Fruit fly (Drosophila melanogaster) whole organism, adult: ENCODE measurements around the gene CG7514.

Source experiments
- CG11617 ChIP-seq: fragments of 200-800 bp; sonication (Bioruptor generic); optimal IDR thresholded peaks from 2 replicates; lab custom pipeline; 2017; ENCODE audit warnings: mild to moderate bottlenecking, missing biosample characterization, missing genetic modification reagents, missing genetic modification characterization
- CG12768 ChIP-seq: fragments of 200-800 bp; sonication (Bioruptor generic); optimal IDR thresholded peaks from 2 replicates; lab custom pipeline; 2017; ENCODE audit warnings: missing biosample characterization, missing genetic modification characterization, mild to moderate bottlenecking, moderate library complexity, missing genetic modification reagents
- CG14711 ChIP-seq: fragments of 200-800 bp; sonication (Bioruptor generic); optimal IDR thresholded peaks from 2 replicates; lab custom pipeline; 2018; ENCODE audit warnings: missing biosample characterization, mild to moderate bottlenecking, missing genetic modification characterization, moderate library complexity
- CG1620 ChIP-seq: fragments of 200-800 bp; sonication (Bioruptor generic); optimal IDR thresholded peaks from 2 replicates; lab custom pipeline; 2016; ENCODE audit warnings: missing biosample characterization, missing genetic modification characterization
- CG33017 ChIP-seq: fragments of 200-800 bp; sonication (Bioruptor generic); optimal IDR thresholded peaks from 2 replicates; lab custom pipeline; 2018; ENCODE audit warnings: missing biosample characterization, mild to moderate bottlenecking, missing genetic modification characterization, moderate library complexity
- CG5204 ChIP-seq: fragments of 200-800 bp; sonication (Bioruptor generic); optimal IDR thresholded peaks from 2 replicates; lab custom pipeline; 2016; ENCODE audit warnings: missing biosample characterization, missing genetic modification characterization
- CG7045 ChIP-seq: fragments of 200-800 bp; sonication (Bioruptor generic); optimal IDR thresholded peaks from 2 replicates; lab custom pipeline; 2017; ENCODE audit warnings: missing biosample characterization, mild to moderate bottlenecking, missing genetic modification characterization
- CG7101 ChIP-seq: fragments of 200-800 bp; sonication (Bioruptor generic); optimal IDR thresholded peaks from 2 replicates; lab custom pipeline; 2018; ENCODE audit warnings: missing biosample characterization, mild to moderate bottlenecking, missing genetic modification characterization, moderate library complexity
- Clk ChIP-seq: fragments of 200-800 bp; sonication (Bioruptor generic); optimal IDR thresholded peaks from 2 replicates; lab custom pipeline; 2017; ENCODE audit warnings: missing biosample characterization, missing genetic modification characterization
- Crg-1 ChIP-seq: fragments of 200-800 bp; sonication (Bioruptor generic); optimal IDR thresholded peaks from 2 replicates; lab custom pipeline; 2016; ENCODE audit warnings: missing biosample characterization, missing genetic modification characterization
- Hr96 ChIP-seq: fragments of 200-800 bp; sonication (Bioruptor generic); optimal IDR thresholded peaks from 2 replicates; lab custom pipeline; 2016; ENCODE audit warnings: missing biosample characterization, missing genetic modification characterization
- Mnt ChIP-seq: fragments of 200-800 bp; sonication (Bioruptor generic); optimal IDR thresholded peaks from 2 replicates; lab custom pipeline; 2016; ENCODE audit warnings: missing biosample characterization, mild to moderate bottlenecking, missing genetic modification characterization
- bab1 ChIP-seq: fragments of 200-800 bp; sonication (Bioruptor generic); optimal IDR thresholded peaks from 3 replicates; lab custom pipeline; 2019; ENCODE audit warnings: missing biosample characterization, mild to moderate bottlenecking, missing genetic modification characterization, moderate library complexity
- cic ChIP-seq: fragments of 200-800 bp; sonication (Bioruptor generic); optimal IDR thresholded peaks from 2 replicates; lab custom pipeline; 2017; ENCODE audit warnings: missing biosample characterization, mild to moderate bottlenecking, missing genetic modification characterization, moderate library complexity
- cnc ChIP-seq, 2 experiments: fragments of >200 bp; optimal IDR thresholded peaks; 2 replicates each; lab custom pipeline; 2017
- kay ChIP-seq: fragments of 200-800 bp; sonication (Bioruptor generic); peaks from one replicate; lab custom pipeline; 2016; ENCODE audit warnings: missing biosample characterization, missing genetic modification characterization, borderline replicate concordance
- ovo ChIP-seq: fragments of 200-800 bp; sonication (Bioruptor generic); optimal IDR thresholded peaks from 2 replicates; lab custom pipeline; 2016; ENCODE audit warnings: missing biosample characterization, missing genetic modification characterization
- pad ChIP-seq: fragments of 200-800 bp; sonication (Bioruptor generic); optimal IDR thresholded peaks from 3 replicates; lab custom pipeline; 2017; ENCODE audit warnings: missing biosample characterization, missing genetic modification characterization, mild to moderate bottlenecking, moderate library complexity, missing genetic modification reagents
- tj ChIP-seq: fragments of 200-800 bp; sonication (Bioruptor generic); optimal IDR thresholded peaks from 3 replicates; lab custom pipeline; 2017; ENCODE audit warnings: missing biosample characterization, mild to moderate bottlenecking, missing genetic modification characterization, moderate library complexity
- toe ChIP-seq: fragments of 200-800 bp; sonication (Bioruptor generic); optimal IDR thresholded peaks from 2 replicates; lab custom pipeline; 2016; ENCODE audit warnings: missing biosample characterization, missing genetic modification characterization

The CG7514 gene

DNA sequence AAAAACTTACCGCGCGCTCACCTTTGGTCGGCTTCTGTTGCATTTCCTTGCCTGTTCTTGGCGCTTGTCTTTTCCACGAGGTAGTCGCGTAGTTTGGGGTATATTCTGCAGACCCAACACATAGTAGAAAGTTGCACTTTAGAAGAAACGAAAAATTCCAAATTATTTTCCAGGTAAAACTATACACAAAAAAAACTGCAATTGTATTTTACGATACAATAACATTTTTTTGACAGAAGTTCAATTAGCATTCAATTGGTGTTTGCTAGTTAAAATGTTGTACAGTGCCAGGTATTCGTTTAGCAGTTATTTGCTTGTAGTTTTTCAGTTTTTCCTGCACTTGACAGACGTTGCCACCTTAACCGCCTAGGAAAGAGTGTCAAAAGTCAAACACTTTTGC lies 20.0 kb upstream of the CG7514 start:
- TF ChIP-seq ovo (GFP tag; lab: Kevin White, UChicago) (no peak), CG33017 (no peak)

DNA sequence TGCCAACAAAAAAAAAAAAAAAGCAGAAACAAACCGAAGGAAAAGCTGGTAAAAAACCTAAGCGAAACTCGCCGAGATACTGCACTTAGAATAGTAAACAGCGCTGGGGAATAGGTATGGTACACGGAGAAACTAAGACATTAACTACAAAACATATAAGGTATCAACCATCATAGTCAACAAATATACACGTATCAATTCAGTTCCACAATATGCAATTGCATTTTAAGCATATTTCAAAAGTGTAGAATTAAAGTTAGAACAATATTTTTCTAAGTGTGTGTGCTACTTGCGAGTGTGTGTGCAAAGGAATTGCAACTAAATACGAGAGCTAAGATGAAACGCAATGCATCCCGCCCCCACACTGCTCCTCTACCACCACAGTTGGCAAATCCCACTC lies 19.3 kb upstream of the CG7514 start:
- no peak for TF ChIP-seq Clk (GFP tag; lab: Kevin White, UChicago)
- no peak for TF ChIP-seq CG11617 (GFP tag; lab: Kevin White, UChicago)
- no peak for TF ChIP-seq pad (GFP tag; lab: Kevin White, UChicago)
- no peak for TF ChIP-seq Mnt (GFP tag; lab: Kevin White, UChicago)
- TF ChIP-seq kay: no peak
- TF ChIP-seq cnc (optimal IDR thresholded peaks at IDR 0.05; lab: Kevin White, UChicago): no peak
- no peak for TF ChIP-seq CG7045 (GFP tag; lab: Kevin White, UChicago)
- TF ChIP-seq CG12768 (GFP tag; lab: Kevin White, UChicago): no peak
- no peak for TF ChIP-seq ovo (GFP tag; lab: Kevin White, UChicago)
- no peak for TF ChIP-seq tj (GFP tag; lab: Kevin White, UChicago)
- TF ChIP-seq Crg-1 (GFP tag; lab: Kevin White, UChicago): no peak
- no peak for TF ChIP-seq toe (GFP tag; lab: Kevin White, UChicago)
- TF ChIP-seq cic (GFP tag; lab: Kevin White, UChicago): no peak
- no peak for TF ChIP-seq bab1 (GFP tag; lab: Kevin White, UChicago)
- no peak for TF ChIP-seq CG1620
- TF ChIP-seq CG14711: no peak
- no peak for TF ChIP-seq Hr96 (GFP tag; lab: Kevin White, UChicago)
- no peak for TF ChIP-seq CG7101 (tag; lab: Kevin White, UChicago)
- no peak for TF ChIP-seq CG5204 (GFP tag; lab: Kevin White, UChicago)
- no peak for TF ChIP-seq CG33017

DNA sequence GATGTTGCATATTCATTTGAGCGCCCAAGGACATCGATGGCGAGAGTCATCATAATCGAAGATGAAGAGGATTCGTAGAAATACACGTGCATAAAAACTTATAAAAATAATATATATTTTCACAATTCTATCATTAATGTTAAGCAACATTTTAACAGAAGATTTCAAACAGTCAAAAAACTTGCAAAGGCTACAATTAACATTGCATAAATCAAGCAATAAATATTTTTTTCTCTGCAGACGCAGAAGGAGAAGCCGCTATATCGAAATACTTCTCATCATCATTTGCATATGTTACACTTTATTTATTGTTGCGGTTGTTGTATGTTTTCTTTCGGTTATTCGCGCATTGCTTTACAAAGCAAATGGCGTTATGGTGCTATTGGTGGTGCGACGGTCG lies 13.4 kb upstream of the CG7514 start:
- no peak for TF ChIP-seq Crg-1 (GFP tag; lab: Kevin White, UChicago)
- TF ChIP-seq CG7101 (tag; lab: Kevin White, UChicago): no peak
- TF ChIP-seq CG5204 (GFP tag; lab: Kevin White, UChicago): no peak
- no peak for TF ChIP-seq cnc (optimal IDR thresholded peaks at IDR 0.05; lab: Kevin White, UChicago)
- TF ChIP-seq CG11617 (GFP tag; lab: Kevin White, UChicago): no peak
- no peak for TF ChIP-seq Hr96 (GFP tag; lab: Kevin White, UChicago)
- TF ChIP-seq toe (GFP tag; lab: Kevin White, UChicago): no peak
- no peak for TF ChIP-seq kay
- no peak for TF ChIP-seq CG7045 (GFP tag; lab: Kevin White, UChicago)

DNA sequence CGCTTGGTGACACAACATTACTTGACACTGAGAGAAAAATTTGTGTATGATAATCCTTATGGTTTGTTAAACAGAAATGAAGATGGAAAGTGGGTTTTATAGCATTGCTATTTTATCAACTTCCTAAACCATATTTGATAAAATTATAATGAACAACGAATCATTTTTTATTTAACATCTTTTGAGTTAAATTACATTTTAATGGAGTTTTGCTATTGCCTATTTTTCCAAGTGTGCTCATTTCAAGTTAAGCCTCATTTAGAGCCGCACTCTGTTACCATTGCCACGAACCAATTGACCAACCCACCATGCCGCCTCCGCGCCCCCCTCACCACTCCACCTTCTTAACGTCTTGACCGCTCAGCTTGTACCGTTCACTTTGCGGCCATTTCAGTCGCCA lies 11.5 kb upstream of the CG7514 start:
- TF ChIP-seq tj (GFP tag; lab: Kevin White, UChicago): no peak
- no peak for TF ChIP-seq cic (GFP tag; lab: Kevin White, UChicago)
- TF ChIP-seq CG33017: no peak
- TF ChIP-seq kay: no peak
- TF ChIP-seq toe (GFP tag; lab: Kevin White, UChicago): no peak
- no peak for TF ChIP-seq bab1 (GFP tag; lab: Kevin White, UChicago)

- TF ChIP-seq Hr96 (GFP tag; lab: Kevin White, UChicago): no peak
- TF ChIP-seq ovo (GFP tag; lab: Kevin White, UChicago): no peak
- no peak for TF ChIP-seq toe (GFP tag; lab: Kevin White, UChicago)
- no peak for TF ChIP-seq bab1 (GFP tag; lab: Kevin White, UChicago)
- peak; percentile 83 for TF ChIP-seq tj (GFP tag; lab: Kevin White, UChicago)
These were observed 9.9 kb upstream of the CG7514 start for dm6 chr3L:4698496-4698895.

dm6 chr3L:4698032-4698431 lies 9.5 kb upstream of the CG7514 start:
- no peak for TF ChIP-seq kay
- peak; percentile 46 for TF ChIP-seq CG7045 (GFP tag; lab: Kevin White, UChicago)
- TF ChIP-seq Hr96 (GFP tag; lab: Kevin White, UChicago): no peak
- TF ChIP-seq CG5204 (GFP tag; lab: Kevin White, UChicago): peak; percentile 38
- TF ChIP-seq CG12768 (GFP tag; lab: Kevin White, UChicago): no peak

DNA sequence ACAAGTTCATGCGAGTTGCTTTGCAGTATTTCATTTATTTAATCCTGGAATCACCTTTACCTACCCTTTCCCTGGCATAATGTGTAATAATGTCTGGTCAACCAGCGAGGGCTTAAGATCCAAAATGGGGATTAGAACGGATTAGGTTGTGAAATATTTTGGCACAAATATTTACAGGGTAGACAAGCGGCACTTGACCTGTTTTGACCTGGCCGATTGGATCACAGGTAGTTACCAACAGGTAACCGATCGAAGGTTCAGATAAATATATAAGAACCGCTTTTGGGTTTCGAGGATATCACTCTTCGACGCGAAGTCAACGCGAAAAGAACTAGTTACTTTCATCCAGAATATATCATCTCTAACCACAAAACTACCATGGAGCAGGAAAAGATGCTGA lies 8.7 kb upstream of the CG7514 start, which contains the start of gene CG13713:
CG13713 (plus strand) TSS at position 301 of the 400 bp plus-strand sequence.
- TF ChIP-seq ovo (GFP tag; lab: Kevin White, UChicago): no peak
- TF ChIP-seq pad (GFP tag; lab: Kevin White, UChicago): no peak
- no peak for TF ChIP-seq CG5204 (GFP tag; lab: Kevin White, UChicago)
- no peak for TF ChIP-seq Crg-1 (GFP tag; lab: Kevin White, UChicago)
- TF ChIP-seq CG14711: no peak
- TF ChIP-seq toe (GFP tag; lab: Kevin White, UChicago): no peak
- TF ChIP-seq kay: no peak
- TF ChIP-seq bab1 (GFP tag; lab: Kevin White, UChicago): no peak
- no peak for TF ChIP-seq cnc (optimal IDR thresholded peaks at IDR 0.05; lab: Kevin White, UChicago)
- no peak for TF ChIP-seq Clk (GFP tag; lab: Kevin White, UChicago)
- no peak for TF ChIP-seq cic (GFP tag; lab: Kevin White, UChicago)
- no peak for TF ChIP-seq Mnt (GFP tag; lab: Kevin White, UChicago)
- no peak for TF ChIP-seq CG1620
- no peak for TF ChIP-seq CG7045 (GFP tag; lab: Kevin White, UChicago)
- no peak for TF ChIP-seq CG7101 (tag; lab: Kevin White, UChicago)
